Worm (Caenorhabditis elegans) whole organism, L4/young adult: ENCODE data around the gene M03C11.1.
A peak's percentile ranks its signal among the peaks of the same experiment; 100 is the strongest.
"Not testable (repeated sequence)": the region's sequence is repeated elsewhere in the genome, so short reads cannot be mapped to it uniquely, and the experiment has no call there.

Experiments
- W03F9.2 ChIP-seq: fragments of 150-350 bp; optimal IDR thresholded peaks from 2 replicates; lab custom pipeline; 2014; ENCODE audit warnings: missing biosample characterization, missing genetic modification characterization
- dao-5 ChIP-seq: sonication (generic microtip); optimal IDR thresholded peaks from 2 replicates; lab custom pipeline; 2016; ENCODE audit warnings: missing genotype, missing genetic modification characterization, moderate library complexity, missing compliant biosample characterization
- him-1 ChIP-seq: sonication (generic microtip); optimal IDR thresholded peaks from 2 replicates; lab custom pipeline; 2016; ENCODE audit warnings: missing genotype, missing genetic modification reagents, missing genetic modification characterization, missing compliant biosample characterization

The M03C11.1 gene

DNA sequence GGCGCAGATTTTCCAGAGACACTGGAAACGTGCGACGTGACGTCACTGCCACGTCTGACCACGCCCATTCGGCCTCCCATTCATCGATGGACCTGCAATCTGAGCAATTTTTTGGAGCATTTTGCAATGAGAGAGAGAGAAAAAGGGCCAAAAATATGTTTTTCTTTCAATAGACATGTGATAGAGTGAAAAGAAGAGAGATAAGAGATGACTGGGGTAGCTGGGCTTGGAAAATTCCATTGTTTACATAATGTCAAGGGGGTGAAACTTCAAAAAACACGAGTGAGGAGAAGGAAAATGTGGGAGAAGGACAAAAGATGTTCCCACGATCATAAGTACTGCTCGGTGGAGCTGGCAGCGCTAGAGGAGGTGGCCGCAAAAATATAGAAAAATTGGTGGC is at the start of gene M03C11.1:
M03C11.1 (minus strand) TSS at position 101 of the 400 bp plus-strand sequence.
- TF ChIP-seq W03F9.2 (no peak), him-1 (tag; lab: Kevin White, UChicago) (no peak), dao-5 (tag; lab: Kevin White, UChicago) (no peak)

ce11 chrIII:10442355-10443140 is 46.7 kb upstream of the M03C11.1 start, which contains the start of the genes H04D03.2 and ecps-2:
TSS of gene H04D03.2 (minus strand) at chrIII:10442405.
TSS of gene ecps-2 (plus strand) at chrIII:10443090.
- no peak for TF ChIP-seq dao-5 (tag; lab: Kevin White, UChicago)
- no peak for TF ChIP-seq W03F9.2
- no peak for TF ChIP-seq him-1 (tag; lab: Kevin White, UChicago)

DNA sequence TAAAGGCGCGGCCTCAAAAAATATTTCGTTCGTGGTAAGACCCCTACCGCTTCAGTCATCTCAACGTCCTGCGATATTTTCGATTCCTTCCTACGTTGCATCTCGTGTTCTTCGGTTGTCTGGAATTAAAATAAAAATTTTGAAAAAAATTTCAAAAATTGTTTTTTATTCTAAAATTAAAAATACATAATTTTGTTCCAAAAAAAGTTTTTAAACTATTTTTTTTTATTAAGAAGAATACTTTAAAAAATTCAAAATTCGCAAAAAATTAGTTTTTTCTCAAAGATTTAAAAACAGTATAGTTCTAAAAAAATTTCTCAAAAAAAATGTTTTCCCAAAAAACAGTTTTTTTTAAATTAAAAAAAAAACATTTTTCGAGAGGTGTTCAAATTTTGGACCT is 42.9 kb upstream of the M03C11.1 start, which contains the start of gene H04D03.6:
H04D03.6 (minus strand) TSS at position 101 of the 400 bp plus-strand sequence.
- not testable (repeated sequence) for TF ChIP-seq him-1 (tag; lab: Kevin White, UChicago); W03F9.2; dao-5 (tag; lab: Kevin White, UChicago)

DNA sequence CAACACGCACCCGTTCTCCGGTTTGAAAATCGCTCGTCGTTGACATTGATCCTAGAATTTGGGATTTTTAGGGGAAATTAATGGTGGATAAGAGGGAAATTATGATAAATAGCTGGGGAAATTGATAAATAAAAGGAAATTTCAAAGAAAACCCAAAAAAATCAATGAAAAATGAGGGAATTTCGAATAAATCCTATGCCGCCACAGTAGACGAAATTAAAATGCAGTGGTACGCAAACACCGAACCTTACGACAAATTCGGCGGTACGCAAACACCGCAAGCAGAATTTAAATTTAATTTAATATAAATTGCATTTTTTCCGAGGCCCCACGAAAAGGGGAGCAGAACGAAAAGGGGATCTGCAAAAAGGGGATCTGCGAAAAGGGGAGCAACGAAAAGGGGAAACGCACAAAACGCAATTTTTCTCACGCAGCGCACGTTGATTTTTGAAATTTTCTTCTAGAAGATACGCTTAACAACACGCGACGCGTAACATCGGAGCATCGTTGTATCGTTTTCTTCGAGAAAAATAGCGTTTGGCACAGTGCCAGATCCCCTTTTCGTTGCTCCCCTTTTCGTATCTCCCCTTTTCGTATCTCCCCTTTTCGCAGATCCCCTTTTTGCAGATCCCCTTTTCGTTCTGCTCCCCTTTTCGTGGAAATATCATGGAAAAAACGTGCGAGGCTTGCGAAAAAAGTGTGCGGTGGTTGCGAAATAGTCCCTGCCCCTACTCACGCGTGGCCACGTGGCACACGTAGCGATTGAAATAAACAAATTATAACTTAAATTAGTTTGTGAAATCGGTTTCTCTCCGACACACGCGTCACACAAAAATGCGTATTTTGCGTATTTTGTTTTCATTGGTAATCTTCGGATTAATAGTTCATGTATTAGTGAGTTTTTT is 40.3 kb upstream of the M03C11.1 start, which contains the start of the genes smrd-1 and enu-3.1:
smrd-1 (minus strand) TSS at position 51 of the 905 bp plus-strand sequence.
enu-3.1 (plus strand) TSS at position 339 of the 905 bp plus-strand sequence.
- TF ChIP-seq W03F9.2 = peak; percentile 15
- peak; percentile 6 for TF ChIP-seq him-1 (tag; lab: Kevin White, UChicago)

- TF ChIP-seq dao-5 (tag; lab: Kevin White, UChicago) (no peak), him-1 (tag; lab: Kevin White, UChicago) (peak; percentile 2), W03F9.2 (no peak)
Measured at ce11 chrIII:10432104-10432503, 36.2 kb upstream of the M03C11.1 start.

DNA sequence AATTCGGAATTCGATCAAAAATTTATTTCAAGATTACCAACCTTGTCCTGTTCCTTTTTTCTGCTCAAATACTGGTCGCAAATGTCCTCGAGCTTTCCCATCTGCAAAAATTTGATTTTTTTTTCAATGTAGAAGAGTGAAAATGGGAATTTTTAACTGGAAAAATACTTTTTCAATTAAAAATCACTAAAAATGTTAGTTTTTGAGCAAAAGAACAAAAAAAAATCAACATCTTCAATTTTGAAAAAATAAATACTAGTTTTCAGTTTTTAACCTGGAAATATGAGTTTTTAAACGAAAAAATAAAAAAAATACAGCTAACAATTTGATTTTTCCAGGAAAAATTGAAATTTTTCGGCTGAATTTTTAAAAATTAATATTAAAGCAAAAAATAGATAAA is 32.0 kb upstream of the M03C11.1 start, which contains the start of gene prp-3:
prp-3 (minus strand) TSS at position 101 of the 400 bp plus-strand sequence.
- TF ChIP-seq dao-5 (tag; lab: Kevin White, UChicago) = no peak
- TF ChIP-seq him-1 (tag; lab: Kevin White, UChicago) = no peak

- no peak for TF ChIP-seq W03F9.2
- no peak for TF ChIP-seq dao-5 (tag; lab: Kevin White, UChicago)
- TF ChIP-seq him-1 (tag; lab: Kevin White, UChicago) = no peak
Measured at ce11 chrIII:10423906-10424305, 28.0 kb upstream of the M03C11.1 start, which contains the start of gene M03C11.6. TSS of gene M03C11.6 (minus strand) at chrIII:10424006.

DNA sequence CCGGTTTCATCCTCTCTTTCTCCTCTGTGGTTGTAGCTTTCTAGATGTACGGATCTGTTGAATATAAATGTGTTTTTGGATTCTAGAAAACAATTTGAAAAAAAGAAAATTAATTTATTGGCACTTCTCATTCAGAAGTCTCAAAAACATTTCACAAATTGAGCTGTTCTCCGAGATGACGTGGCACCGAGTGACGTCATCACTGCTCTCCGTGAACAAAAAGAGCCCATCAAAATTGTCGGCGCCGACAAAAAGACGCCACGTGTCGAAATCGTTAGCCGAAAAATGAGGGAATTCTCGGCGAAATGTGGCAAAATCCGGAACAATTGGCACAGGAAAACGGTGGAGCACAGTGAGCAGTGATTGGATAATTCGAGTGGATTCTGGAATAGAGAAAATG is 25.8 kb upstream of the M03C11.1 start:
- no peak for TF ChIP-seq dao-5 (tag; lab: Kevin White, UChicago)
- TF ChIP-seq him-1 (tag; lab: Kevin White, UChicago) = no peak
- TF ChIP-seq W03F9.2 = no peak

DNA sequence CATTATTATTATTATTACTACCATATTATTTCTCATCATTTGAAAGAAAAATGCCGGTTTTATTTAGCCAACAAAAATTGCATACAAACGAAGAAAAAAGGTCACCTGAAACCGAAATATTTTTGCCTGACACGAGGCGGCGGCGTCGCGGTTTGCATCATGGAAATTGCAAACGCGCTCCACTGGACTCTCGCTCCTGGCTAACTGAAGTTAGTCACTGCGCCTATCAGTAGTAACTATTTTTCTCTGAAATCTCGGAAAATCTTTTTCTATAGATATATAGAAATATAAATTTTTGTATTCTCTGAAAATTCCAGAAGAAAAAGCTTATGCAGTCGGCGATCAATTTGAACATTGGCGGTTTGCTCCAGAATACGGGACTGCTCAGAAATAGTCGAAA is 19.9 kb upstream of the M03C11.1 start, which contains the start of gene ymel-1:
ymel-1 (plus strand) TSS at position 318 of the 400 bp plus-strand sequence.
- TF ChIP-seq dao-5 (tag; lab: Kevin White, UChicago) = no peak
- TF ChIP-seq W03F9.2 = no peak
- TF ChIP-seq him-1 (tag; lab: Kevin White, UChicago) = no peak

- TF ChIP-seq W03F9.2 (peak; percentile 91), him-1 (tag; lab: Kevin White, UChicago) (peak; percentile 90), dao-5 (tag; lab: Kevin White, UChicago) (no peak)
Measured at ce11 chrIII:10407198-10407663, 11.3 kb upstream of the M03C11.1 start, which contains the start of gene hat-1. TSS of gene hat-1 (minus strand) at chrIII:10407248.

- no peak for TF ChIP-seq him-1 (tag; lab: Kevin White, UChicago)
- no peak for TF ChIP-seq dao-5 (tag; lab: Kevin White, UChicago)
- no peak for TF ChIP-seq W03F9.2
Measured at ce11 chrIII:10404918-10405317, 9.0 kb upstream of the M03C11.1 start, which contains the start of the genes M03C11.3 and chl-1. TSS of gene M03C11.3 (plus strand) at chrIII:10405070. TSS of gene chl-1 (minus strand) at chrIII:10405240.

DNA sequence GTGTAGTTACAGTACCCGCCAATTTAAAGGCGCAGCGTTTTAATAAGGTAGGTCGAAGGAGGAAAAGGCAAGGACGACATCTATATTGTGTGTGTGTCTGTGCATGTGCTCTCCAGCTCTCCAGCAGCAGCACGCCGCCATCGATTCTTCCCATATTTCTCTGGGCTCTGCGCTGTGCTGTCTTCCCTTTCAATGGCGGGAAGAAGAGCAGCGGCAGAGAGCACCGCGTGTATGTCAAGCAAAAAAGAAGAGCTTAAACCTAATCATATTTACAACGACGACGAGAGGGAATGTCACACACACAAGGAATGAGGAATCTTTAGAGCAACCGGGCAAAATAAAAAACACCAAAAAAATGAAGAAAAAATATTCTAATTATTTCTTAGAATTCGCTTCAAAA is 3.0 kb upstream of the M03C11.1 start:
- TF ChIP-seq him-1 (tag; lab: Kevin White, UChicago) = peak; percentile 22
- TF ChIP-seq W03F9.2 = no peak
